Worm (Caenorhabditis elegans) whole organism, L1 larva: ENCODE measurements around the gene F26F12.8.

Experiments
- C04F5.9 ChIP-seq: sonication (generic microtip); optimal IDR thresholded peaks from 2 replicates; lab custom pipeline; 2016; ENCODE audit warnings: missing genetic modification characterization, missing compliant biosample characterization
- C16A3.4 ChIP-seq: fragments of 150-350 bp; optimal IDR thresholded peaks from 2 replicates; lab custom pipeline; 2014; ENCODE audit warnings: missing biosample characterization, missing genetic modification characterization
- Y116A8C.19 ChIP-seq: sonication (generic microtip); optimal IDR thresholded peaks from 2 replicates; lab custom pipeline; 2016; ENCODE audit warnings: missing compliant biosample characterization, missing genetic modification characterization, borderline replicate concordance
- aha-1 ChIP-seq: fragments of 150-350 bp; optimal IDR thresholded peaks from 2 replicates; lab custom pipeline; 2014; ENCODE audit warnings: missing biosample characterization, missing genetic modification characterization
- ama-1 ChIP-seq: fragments of 150-350 bp; optimal IDR thresholded peaks from 2 replicates; lab custom pipeline; 2014
- blmp-1 ChIP-seq: fragments of 150-350 bp; optimal IDR thresholded peaks from 2 replicates; lab custom pipeline; 2014; ENCODE audit warnings: missing biosample characterization, missing genetic modification characterization
- ceh-82 ChIP-seq, 3 experiments: fragments of 150-350 bp in 1 of 3; sonication (generic microtip) in 2 of 3; optimal IDR thresholded peaks; 2 replicates each; lab custom pipeline; 2014 to 2017; ENCODE audit warnings: missing biosample characterization in 3 of 3, missing genetic modification characterization in 3 of 3
- ceh-88 ChIP-seq: fragments of 200-800 bp; sonication (Bioruptor generic); IDR thresholded peaks from 2 replicates; pipeline ENCODE4 v1.3.6; 2022; ENCODE audit warnings: missing genetic modification characterization, missing compliant biosample characterization
- ces-1 ChIP-seq: fragments of 150-350 bp; optimal IDR thresholded peaks from 2 replicates; lab custom pipeline; 2014; ENCODE audit warnings: missing biosample characterization, missing genetic modification reagents, missing genetic modification characterization
- dsc-1 ChIP-seq: sonication (generic microtip); optimal IDR thresholded peaks from 2 replicates; lab custom pipeline; 2016; ENCODE audit warnings: mild to moderate bottlenecking, missing genetic modification characterization, missing compliant biosample characterization
- efl-3 ChIP-seq: fragments of 200-800 bp; sonication (Bioruptor generic); optimal IDR thresholded peaks from 2 replicates; lab custom pipeline; 2018; ENCODE audit warnings: mild to moderate bottlenecking, missing genetic modification characterization, missing compliant biosample characterization
- egl-13 ChIP-seq: sonication (generic microtip); optimal IDR thresholded peaks from 2 replicates; lab custom pipeline; 2016; ENCODE audit warnings: missing genotype, missing genetic modification reagents, missing genetic modification characterization, missing compliant biosample characterization
- egl-27 ChIP-seq, 2 experiments: fragments of 150-350 bp in 1 of 2; sonication (generic microtip); optimal IDR thresholded peaks; 3 replicates each; lab custom pipeline; 2017 to 2018; ENCODE audit warnings: missing biosample characterization in 2 of 2, missing genetic modification characterization in 2 of 2, missing genetic modification reagents in 2 of 2
- elt-2 ChIP-seq: sonication (generic microtip); optimal IDR thresholded peaks from 2 replicates; lab custom pipeline; 2016; ENCODE audit warnings: missing genetic modification characterization, mild to moderate bottlenecking, inconsistent platforms, missing compliant biosample characterization, missing genetic modification reagents
- elt-3 ChIP-seq, 6 experiments: fragments of 150-350 bp in 1 of 6; sonication (generic microtip); optimal IDR thresholded peaks; 2 replicates each; lab custom pipeline; 2017 to 2018; ENCODE audit warnings: missing biosample characterization in 6 of 6, missing genetic modification characterization in 6 of 6, inconsistent platforms in 1 of 6
- ets-5 ChIP-seq: fragments of 200-800 bp; sonication (Bioruptor generic); IDR thresholded peaks from 2 replicates; pipeline ENCODE4 v1.3.6; 2022; ENCODE audit warnings: missing genetic modification characterization, missing compliant biosample characterization
- fkh-10 ChIP-seq: sonication (generic microtip); optimal IDR thresholded peaks from 2 replicates; lab custom pipeline; 2017; ENCODE audit warnings: missing biosample characterization, missing genetic modification reagents, missing genetic modification characterization
- fos-1 ChIP-seq: fragments of 150-350 bp; optimal IDR thresholded peaks from 2 replicates; lab custom pipeline; 2014; ENCODE audit warnings: missing biosample characterization, missing genetic modification characterization
- hlh-17 ChIP-seq: fragments of 200-800 bp; sonication (Bioruptor generic); optimal IDR thresholded peaks from 2 replicates; lab custom pipeline; 2018; ENCODE audit warnings: missing genetic modification characterization, mild to moderate bottlenecking, missing compliant biosample characterization, moderate library complexity, borderline replicate concordance
- irx-1 ChIP-seq: sonication (generic microtip); optimal IDR thresholded peaks from 2 replicates; lab custom pipeline; 2016; ENCODE audit warnings: missing genetic modification characterization, missing compliant biosample characterization
- isw-1 ChIP-seq: fragments of 200-800 bp; sonication (Bioruptor generic); IDR thresholded peaks from 2 replicates; pipeline ENCODE4 v1.3.6; 2022; ENCODE audit warnings: missing genetic modification characterization, missing compliant biosample characterization
- jun-1 ChIP-seq: fragments of 150-350 bp; optimal IDR thresholded peaks from 2 replicates; lab custom pipeline; 2014; ENCODE audit warnings: missing biosample characterization, missing genetic modification reagents, missing genetic modification characterization
- lin-13 ChIP-seq: fragments of 150-350 bp; optimal IDR thresholded peaks from 2 replicates; lab custom pipeline; 2014; ENCODE audit warnings: missing biosample characterization, missing genetic modification reagents, missing genetic modification characterization
- lin-35 ChIP-seq, 2 experiments: fragments of 150-350 bp; optimal IDR thresholded peaks; 2 replicates each; lab custom pipeline; 2014; ENCODE audit warnings: missing biosample characterization in 2 of 2, missing genetic modification characterization in 2 of 2, missing genetic modification reagents in 2 of 2
- lin-39 ChIP-seq: fragments of 150-350 bp; optimal IDR thresholded peaks from 2 replicates; lab custom pipeline; 2014; ENCODE audit warnings: missing biosample characterization, missing genetic modification reagents, missing genetic modification characterization
- lir-3 ChIP-seq: sonication (generic microtip); optimal IDR thresholded peaks from 2 replicates; lab custom pipeline; 2016; ENCODE audit warnings: mild to moderate bottlenecking, missing genetic modification characterization, moderate library complexity, missing compliant biosample characterization; ENCODE audit not compliant: poor library complexity
- lsy-2 ChIP-seq, 2 experiments: fragments of 150-350 bp; optimal IDR thresholded peaks; 2 replicates each; lab custom pipeline; 2014; ENCODE audit warnings: missing biosample characterization in 2 of 2, missing genetic modification characterization in 2 of 2
- mdl-1 ChIP-seq, 2 experiments: fragments of 150-350 bp; optimal IDR thresholded peaks; 2 replicates each; lab custom pipeline; 2014 to 2017; ENCODE audit warnings: missing biosample characterization in 2 of 2, missing genetic modification characterization in 2 of 2, inconsistent platforms in 1 of 2
- mep-1 ChIP-seq: fragments of 150-350 bp; optimal IDR thresholded peaks from 2 replicates; lab custom pipeline; 2014; ENCODE audit warnings: missing biosample characterization, missing genetic modification characterization
- nhr-11 ChIP-seq: fragments of 150-350 bp; optimal IDR thresholded peaks from 2 replicates; lab custom pipeline; 2014; ENCODE audit warnings: missing biosample characterization, missing genetic modification characterization
- nhr-12 ChIP-seq: sonication (generic microtip); optimal IDR thresholded peaks from 2 replicates; lab custom pipeline; 2017; ENCODE audit warnings: missing biosample characterization, missing genetic modification characterization
- nhr-47 ChIP-seq: sonication (generic microtip); optimal IDR thresholded peaks from 2 replicates; lab custom pipeline; 2016; ENCODE audit warnings: mild to moderate bottlenecking, missing genetic modification characterization, moderate library complexity, missing compliant biosample characterization
- nhr-71 ChIP-seq: sonication (generic microtip); optimal IDR thresholded peaks from 2 replicates; lab custom pipeline; 2016; ENCODE audit warnings: mild to moderate bottlenecking, missing genetic modification characterization, moderate library complexity, missing compliant biosample characterization
- nhr-76 ChIP-seq: sonication (generic microtip); optimal IDR thresholded peaks from 2 replicates; lab custom pipeline; 2017; ENCODE audit warnings: missing biosample characterization, missing genetic modification characterization
- nhr-84 ChIP-seq: sonication (generic microtip); optimal IDR thresholded peaks from 2 replicates; lab custom pipeline; 2017; ENCODE audit warnings: missing biosample characterization, missing genetic modification characterization
- nhr-85 ChIP-seq: sonication (generic microtip); peaks from one replicate; lab custom pipeline; 2016; ENCODE audit warnings: missing genetic modification characterization, inconsistent platforms, missing compliant biosample characterization
- pag-3 ChIP-seq: sonication (generic microtip); optimal IDR thresholded peaks from 2 replicates; lab custom pipeline; 2017; ENCODE audit warnings: missing genetic modification characterization, mild to moderate bottlenecking, missing compliant biosample characterization, antibody characterized with exemption, borderline replicate concordance; ENCODE audit not compliant: insufficient read depth
- pax-3 ChIP-seq: fragments of 200-800 bp; sonication (Bioruptor generic); optimal IDR thresholded peaks from 2 replicates; lab custom pipeline; 2018; ENCODE audit warnings: mild to moderate bottlenecking, missing genetic modification characterization, moderate library complexity, missing compliant biosample characterization
- rnt-1 ChIP-seq: sonication (generic microtip); optimal IDR thresholded peaks from 2 replicates; lab custom pipeline; 2016; ENCODE audit warnings: mild to moderate bottlenecking, missing genetic modification characterization, moderate library complexity, missing compliant biosample characterization
- skn-1 ChIP-seq: fragments of 150-350 bp; optimal IDR thresholded peaks from 2 replicates; lab custom pipeline; 2014; ENCODE audit warnings: missing biosample characterization, missing genetic modification characterization
- snpc-4 ChIP-seq: fragments of 150-350 bp; optimal IDR thresholded peaks from 2 replicates; lab custom pipeline; 2014; ENCODE audit warnings: missing biosample characterization, missing genetic modification characterization
- sptf-1 ChIP-seq: fragments of 150-350 bp; optimal IDR thresholded peaks from 2 replicates; lab custom pipeline; 2014; ENCODE audit warnings: missing biosample characterization, missing genetic modification characterization
- tbx-2 ChIP-seq: sonication (generic microtip); optimal IDR thresholded peaks from 2 replicates; lab custom pipeline; 2016; ENCODE audit warnings: missing genetic modification characterization, missing compliant biosample characterization
- tlp-1 ChIP-seq: fragments of 150-350 bp; optimal IDR thresholded peaks from 2 replicates; lab custom pipeline; 2014; ENCODE audit warnings: missing biosample characterization, missing genetic modification characterization
- unc-130 ChIP-seq: fragments of 150-350 bp; optimal IDR thresholded peaks from 2 replicates; lab custom pipeline; 2017; ENCODE audit warnings: missing biosample characterization, missing genetic modification characterization, inconsistent platforms
- unc-30 ChIP-seq: sonication (generic microtip); optimal IDR thresholded peaks from 2 replicates; lab custom pipeline; 2017; ENCODE audit warnings: missing biosample characterization, missing genetic modification characterization
- unc-62 ChIP-seq: fragments of 150-350 bp; optimal IDR thresholded peaks from 2 replicates; lab custom pipeline; 2014; ENCODE audit warnings: missing biosample characterization, missing genetic modification reagents, missing genetic modification characterization
- unc-86 ChIP-seq: sonication (generic microtip); optimal IDR thresholded peaks from 2 replicates; lab custom pipeline; 2016; ENCODE audit warnings: missing genetic modification characterization, missing compliant biosample characterization
- unc-98 ChIP-seq: fragments of 200-800 bp; sonication (Bioruptor generic); IDR thresholded peaks from 2 replicates; pipeline ENCODE4 v1.3.6; 2022; ENCODE audit warnings: missing genetic modification characterization, missing compliant biosample characterization
- vab-15 ChIP-seq: sonication (generic microtip); optimal IDR thresholded peaks from 2 replicates; lab custom pipeline; 2017; ENCODE audit warnings: missing genotype, mild to moderate bottlenecking, missing genetic modification characterization, missing compliant biosample characterization
- xbp-1 ChIP-seq: sonication (generic microtip); optimal IDR thresholded peaks from 2 replicates; lab custom pipeline; 2016; ENCODE audit warnings: missing genetic modification characterization, missing compliant biosample characterization
- ztf-11 ChIP-seq, 2 experiments: sonication (generic microtip); optimal IDR thresholded peaks; 2 replicates each; lab custom pipeline; 2016 to 2017; ENCODE audit warnings: missing genetic modification characterization in 2 of 2, missing biosample characterization in 1 of 2, missing compliant biosample characterization in 1 of 2
- ztf-4 ChIP-seq: fragments of 150-350 bp; optimal IDR thresholded peaks from 2 replicates; lab custom pipeline; 2014; ENCODE audit warnings: missing biosample characterization, missing genetic modification characterization

The F26F12.8 gene

ce11 chrV:5845669-5846189, 16.6 kb downstream of the F26F12.8 start, which contains the start of gene F26F12.3 (continued):
- TF ChIP-seq elt-2 (tag; lab: Kevin White, UChicago) (peak; percentile 70), irx-1 (tag; lab: Kevin White, UChicago) (peak; percentile 42), pax-3 (peak; percentile 39), xbp-1 (tag; lab: Kevin White, UChicago) (peak; percentile 46), dsc-1 (tag; lab: Kevin White, UChicago) (peak; percentile 54), nhr-85 (tag; lab: Kevin White, UChicago) (peak; percentile 70), ces-1 (GFP tag; lab: Kevin White, UChicago) (no peak), fos-1 (tag; lab: Kevin White, UChicago) (peak; percentile 10), rnt-1 (peak; percentile 52), hlh-17 (no peak), nhr-71 (tag; lab: Kevin White, UChicago) (peak; percentile 88), efl-3 (GFP tag; lab: Kevin White, UChicago) (no peak), nhr-11 (tag; lab: Kevin White, UChicago) (no peak), ceh-82 (tag; optimal IDR thresholded peaks at IDR 0.05; lab: Kevin White, UChicago) (peak; percentile 0 to 30 (median 27)), C16A3.4 (peak; percentile 43), elt-3 (tag; optimal IDR thresholded peaks at IDR 0.05; lab: Kevin White, UChicago) (no peak), Y116A8C.19 (tag; lab: Kevin White, UChicago) (no peak), mep-1 (no peak), unc-130 (tag; lab: Kevin White, UChicago) (peak; percentile 50), skn-1 (peak; percentile 41), unc-86 (tag; lab: Kevin White, UChicago) (peak; percentile 32), nhr-12 (tag; lab: Kevin White, UChicago) (no peak), unc-62 (GFP tag; lab: Kevin White, UChicago) (no peak), lin-35 (GFP tag; optimal IDR thresholded peaks at IDR 0.05; lab: Kevin White, UChicago) (peak; percentile 53 to 59), C04F5.9 (tag; lab: Kevin White, UChicago) (peak; percentile 1), egl-27 (tag; optimal IDR thresholded peaks at IDR 0.05; lab: Kevin White, UChicago) (no peak), blmp-1 (tag; lab: Kevin White, UChicago) (peak; percentile 66), tbx-2 (peak; percentile 79), nhr-84 (tag; lab: Kevin White, UChicago) (no peak), lin-13 (GFP tag; lab: Kevin White, UChicago) (peak; percentile 59), ceh-88 (GFP tag; lab: Robert Waterston, UW) (no peak; the same call in 1 of the 2 replicates), ets-5 (GFP tag; lab: Robert Waterston, UW) (no peak), mdl-1 (tag; optimal IDR thresholded peaks at IDR 0.05; lab: Kevin White, UChicago) (peak in 1 of 2 experiments; percentile 85), nhr-76 (tag; lab: Kevin White, UChicago) (no peak), lir-3 (tag; lab: Kevin White, UChicago) (peak; percentile 44), vab-15 (tag; lab: Kevin White, UChicago) (no peak), ztf-4 (tag; lab: Kevin White, UChicago) (no peak), nhr-47 (tag; lab: Kevin White, UChicago) (peak; percentile 68), pag-3 (tag; lab: Kevin White, UChicago) (no peak), tlp-1 (no peak), unc-30 (tag; lab: Kevin White, UChicago) (no peak), lin-39 (tag; lab: Kevin White, UChicago) (no peak), ztf-11 (tag; optimal IDR thresholded peaks at IDR 0.05; lab: Kevin White, UChicago) (no peak), aha-1 (no peak), snpc-4 (tag; lab: Kevin White, UChicago) (no peak), jun-1 (tag; lab: Kevin White, UChicago) (peak; percentile 59), fkh-10 (GFP tag; lab: Kevin White, UChicago) (peak; percentile 76), unc-98 (GFP tag; lab: Robert Waterston, UW) (no peak), lsy-2 (tag; optimal IDR thresholded peaks at IDR 0.05; lab: Kevin White, UChicago) (peak; percentile 58 to 71), ama-1 (lab: Kevin White, UChicago) (no peak), egl-13 (tag; lab: Kevin White, UChicago) (peak; percentile 69), sptf-1 (tag; lab: Kevin White, UChicago) (no peak), isw-1 (GFP tag; lab: Robert Waterston, UW) (peak; percentile 5; the same call in 1 of the 2 replicates)
